Worm (Caenorhabditis elegans) whole organism, midembryonic: ENCODE results near the gene T01G1.4.

Experiments used
- T22C8.4 ChIP-seq: fragments of 200-800 bp; sonication (Bioruptor generic); IDR thresholded peaks from 2 replicates; pipeline ENCODE4 v1.3.6; 2022; ENCODE audit warnings: missing genetic modification characterization, missing compliant biosample characterization
- cog-1 ChIP-seq: sonication (generic microtip); optimal IDR thresholded peaks from 2 replicates; lab custom pipeline; 2016; ENCODE audit warnings: missing genetic modification characterization, missing compliant biosample characterization
- flt-1 ChIP-seq: fragments of 200-800 bp; sonication (Bioruptor generic); IDR thresholded peaks from 2 replicates; pipeline ENCODE4 v1.3.6; 2022; ENCODE audit warnings: missing genetic modification characterization, missing compliant biosample characterization
- klf-2 ChIP-seq: fragments of 200-800 bp; sonication (Bioruptor generic); conservative IDR thresholded peaks from 2 replicates; pipeline ENCODE4 v1.3.6; 2022; ENCODE audit warnings: missing genetic modification reagents, missing genetic modification characterization, missing compliant biosample characterization
- med-1 ChIP-seq: sonication (generic microtip); optimal IDR thresholded peaks from 2 replicates; lab custom pipeline; 2017; ENCODE audit warnings: missing genetic modification characterization, mild to moderate bottlenecking, missing compliant biosample characterization, antibody characterized with exemption, missing genetic modification reagents; ENCODE audit not compliant: insufficient read depth
- ref-1 ChIP-seq: fragments of 200-800 bp; sonication (Bioruptor generic); conservative IDR thresholded peaks from 2 replicates; pipeline ENCODE4 v1.3.6; 2022; ENCODE audit warnings: missing genetic modification reagents, missing genetic modification characterization, missing compliant biosample characterization
- tab-1 ChIP-seq: fragments of 200-800 bp; sonication (Bioruptor generic); IDR thresholded peaks from 2 replicates; pipeline ENCODE4 v1.3.6; 2022; ENCODE audit warnings: missing genetic modification characterization, missing compliant biosample characterization
- ztf-23 ChIP-seq: fragments of 200-800 bp; sonication (Bioruptor generic); IDR thresholded peaks from 2 replicates; pipeline ENCODE4 v1.3.6; 2022; ENCODE audit warnings: missing genetic modification reagents, missing genetic modification characterization, missing compliant biosample characterization
- ztf-29 ChIP-seq: fragments of 200-800 bp; sonication (Bioruptor generic); IDR thresholded peaks from 2 replicates; pipeline ENCODE4 v1.3.6; 2022; ENCODE audit warnings: missing genetic modification reagents, missing genetic modification characterization, missing compliant biosample characterization

ce11 chrIV:11317119-11317518 is 44.2 kb downstream of the T01G1.4 start, which contains the start of gene gspd-1:
- TF ChIP-seq flt-1 (GFP tag; lab: Robert Waterston, UW) (no peak), ztf-29 (GFP tag; lab: Robert Waterston, UW) (no peak), med-1 (GFP tag; lab: Kevin White, UChicago) (no peak), T22C8.4 (GFP tag; lab: Robert Waterston, UW) (no peak), klf-2 (GFP tag; lab: Robert Waterston, UW) (no peak), tab-1 (GFP tag; lab: Robert Waterston, UW) (no peak), cog-1 (no peak), ztf-23 (no peak), ref-1 (GFP tag; lab: Robert Waterston, UW) (no peak)
